Worm (Caenorhabditis elegans) whole organism, midembryonic: Measurements from ENCODE around the gene M57.1.

Experiments used
- T22C8.4 ChIP-seq: fragments of 200-800 bp; sonication (Bioruptor generic); IDR thresholded peaks from 2 replicates; pipeline ENCODE4 v1.3.6; 2022; ENCODE audit warnings: missing genetic modification characterization, missing compliant biosample characterization
- klf-2 ChIP-seq: fragments of 200-800 bp; sonication (Bioruptor generic); conservative IDR thresholded peaks from 2 replicates; pipeline ENCODE4 v1.3.6; 2022; ENCODE audit warnings: missing genetic modification reagents, missing genetic modification characterization, missing compliant biosample characterization
- med-1 ChIP-seq: sonication (generic microtip); optimal IDR thresholded peaks from 2 replicates; lab custom pipeline; 2017; ENCODE audit warnings: missing genetic modification characterization, mild to moderate bottlenecking, missing compliant biosample characterization, antibody characterized with exemption, missing genetic modification reagents; ENCODE audit not compliant: insufficient read depth
- ref-1 ChIP-seq: fragments of 200-800 bp; sonication (Bioruptor generic); conservative IDR thresholded peaks from 2 replicates; pipeline ENCODE4 v1.3.6; 2022; ENCODE audit warnings: missing genetic modification reagents, missing genetic modification characterization, missing compliant biosample characterization
- tab-1 ChIP-seq: fragments of 200-800 bp; sonication (Bioruptor generic); IDR thresholded peaks from 2 replicates; pipeline ENCODE4 v1.3.6; 2022; ENCODE audit warnings: missing genetic modification characterization, missing compliant biosample characterization
- ztf-29 ChIP-seq: fragments of 200-800 bp; sonication (Bioruptor generic); IDR thresholded peaks from 2 replicates; pipeline ENCODE4 v1.3.6; 2022; ENCODE audit warnings: missing genetic modification reagents, missing genetic modification characterization, missing compliant biosample characterization

- no peak for TF ChIP-seq klf-2 (GFP tag; lab: Robert Waterston, UW)
- TF ChIP-seq tab-1 (GFP tag; lab: Robert Waterston, UW), result no peak
- peak; percentile 66; the same call in 1 of the 2 replicates for TF ChIP-seq T22C8.4 (GFP tag; lab: Robert Waterston, UW)
- TF ChIP-seq ref-1 (GFP tag; lab: Robert Waterston, UW), result no peak
- TF ChIP-seq ztf-29, result no peak
- no peak for TF ChIP-seq med-1 (GFP tag; lab: Kevin White, UChicago)
Observed at ce11 chrIV:3531535-3531934, 732 bp upstream of the M57.1 start.
